Fruit fly (Drosophila melanogaster): ENCODE results near the gene Nup107.

- TF ChIP-seq Myc (optimal IDR thresholded peaks at IDR 0.05): no peak
- TF ChIP-seq psq (optimal IDR thresholded peaks at IDR 0.05): no peak
- TF ChIP-seq Sin3A (optimal IDR thresholded peaks at IDR 0.05): no peak
- TF ChIP-seq ttk (optimal IDR thresholded peaks at IDR 0.05): no peak
- TF ChIP-seq h (optimal IDR thresholded peaks at IDR 0.05): no peak
Observed at dm6 chr2L:10687794-10688185, 48.1 kb downstream of the Nup107 start.

Data from Kc167 (cell line).